Worm (Caenorhabditis elegans) whole organism, L2 larva: ENCODE measurements around the gene sup-18.

Source experiments
- ceh-16 ChIP-seq: fragments of 150-350 bp; optimal IDR thresholded peaks from 2 replicates; lab custom pipeline; 2014; ENCODE audit warnings: missing biosample characterization, missing genetic modification characterization
- dmd-4 ChIP-seq: sonication (generic microtip); optimal IDR thresholded peaks from 2 replicates; lab custom pipeline; 2017; ENCODE audit warnings: missing biosample characterization, missing genetic modification characterization
- lsy-2 ChIP-seq, 2 experiments: fragments of 150-350 bp in 1 of 2; sonication (generic microtip) in 1 of 2; optimal IDR thresholded peaks; 2 replicates each; lab custom pipeline; 2014 to 2017; ENCODE audit warnings: missing biosample characterization in 2 of 2, missing genetic modification characterization in 2 of 2
- nhr-237 ChIP-seq: fragments of 150-350 bp; optimal IDR thresholded peaks from 2 replicates; lab custom pipeline; 2014; ENCODE audit warnings: missing biosample characterization, missing genetic modification characterization
- unc-62 ChIP-seq: fragments of 150-350 bp; optimal IDR thresholded peaks from 2 replicates; lab custom pipeline; 2014; ENCODE audit warnings: missing biosample characterization, missing genetic modification reagents, missing genetic modification characterization
- ztf-11 ChIP-seq: sonication (generic microtip); optimal IDR thresholded peaks from 2 replicates; lab custom pipeline; 2017; ENCODE audit warnings: missing biosample characterization, missing genetic modification characterization

DNA sequence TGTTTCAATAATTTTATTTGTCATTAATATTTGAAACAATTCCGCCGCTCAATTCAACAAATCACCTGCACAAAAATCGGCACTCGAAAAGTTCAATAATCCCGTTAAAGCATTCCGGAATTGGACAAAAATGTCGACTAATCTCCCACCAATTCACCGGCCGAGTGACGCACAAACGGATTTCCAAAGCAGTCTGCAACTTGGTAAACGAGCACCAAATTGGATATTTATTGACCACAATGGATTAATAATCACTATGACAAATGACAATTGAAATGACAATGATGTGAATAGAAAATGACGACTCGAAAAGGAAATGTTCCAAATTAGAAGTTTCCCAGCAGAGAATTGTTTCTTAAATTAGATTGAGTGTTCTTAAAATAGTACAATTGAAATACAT is 43.0 kb downstream of the sup-18 start:
- TF ChIP-seq lsy-2 (tag; optimal IDR thresholded peaks at IDR 0.05; lab: Kevin White, UChicago) (no peak), nhr-237 (tag; lab: Kevin White, UChicago) (no peak), dmd-4 (tag; lab: Kevin White, UChicago) (no peak), ztf-11 (tag; lab: Kevin White, UChicago) (no peak), unc-62 (no peak), ceh-16 (tag; lab: Kevin White, UChicago) (no peak)
